Worm (Caenorhabditis elegans): ENCODE measurements around the gene pepm-1.

DNA sequence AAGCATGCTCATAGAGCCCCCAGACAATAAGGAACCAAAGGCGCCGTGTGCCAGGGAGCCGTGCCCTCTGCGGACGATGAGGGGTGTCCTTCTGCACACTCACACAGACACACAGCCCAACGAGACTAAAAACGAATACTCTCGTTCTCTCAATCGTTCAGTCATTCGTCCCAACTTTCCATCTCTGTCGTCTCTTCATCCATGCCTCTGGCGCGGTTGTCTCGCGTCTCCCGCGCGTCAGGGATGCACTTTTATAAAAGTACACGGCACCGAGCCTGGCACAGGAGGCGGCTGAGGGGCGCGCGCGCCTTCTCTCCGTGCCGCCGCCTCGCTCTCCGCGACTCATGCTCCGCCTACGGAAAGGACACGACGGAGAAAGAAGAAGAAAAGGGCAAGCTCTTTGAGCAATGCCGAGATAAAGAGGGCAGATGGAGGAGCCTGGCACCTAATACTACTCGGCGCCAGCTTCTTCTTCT is 37.6 kb downstream of the pepm-1 start:
- TF ChIP-seq nhr-11 (tag; optimal IDR thresholded peaks at IDR 0.05), result no peak
- no peak for TF ChIP-seq tbx-2 (tag; optimal IDR thresholded peaks at IDR 0.05)
- TF ChIP-seq lim-6 (tag; optimal IDR thresholded peaks at IDR 0.05), result no peak
- no peak for TF ChIP-seq npax-4 (tag; optimal IDR thresholded peaks at IDR 0.05)
- TF ChIP-seq gmeb-2 (tag; optimal IDR thresholded peaks at IDR 0.05), result no peak
- no peak for TF ChIP-seq ceh-19 (GFP tag; optimal IDR thresholded peaks at IDR 0.05)
- no peak for TF ChIP-seq ceh-18 (tag; optimal IDR thresholded peaks at IDR 0.05)
- TF ChIP-seq hlh-8 (tag; optimal IDR thresholded peaks at IDR 0.05), result no peak
- TF ChIP-seq fkh-10 (GFP tag; optimal IDR thresholded peaks at IDR 0.05), result no peak
- no peak for TF ChIP-seq nfya-1 (tag; optimal IDR thresholded peaks at IDR 0.05)
- no peak for TF ChIP-seq ceh-14 (tag; optimal IDR thresholded peaks at IDR 0.05)
- no peak for TF ChIP-seq Y22D7AL.16 (tag; optimal IDR thresholded peaks at IDR 0.05)
- TF ChIP-seq syd-9 (tag; optimal IDR thresholded peaks at IDR 0.05), result no peak

Measured in whole organism, late embryonic.